Fruit fly (Drosophila melanogaster): ENCODE data around the gene Tgi.

The Tgi gene

dm6 chr3L:13476070-13476469 is 10.5 kb upstream of the Tgi start:
- no peak for TF ChIP-seq al (GFP tag; IDR thresholded peaks at IDR 0.05)
- TF ChIP-seq CG11696 (GFP tag; IDR thresholded peaks at IDR 0.05), result peak; percentile 69
- no peak for TF ChIP-seq Scr (GFP tag; IDR thresholded peaks at IDR 0.05; ENCODE audit: partially characterized antibody)
- no peak for TF ChIP-seq pita (GFP tag; optimal IDR thresholded peaks at IDR 0.05)
- TF ChIP-seq CG4360 (GFP tag; IDR thresholded peaks at IDR 0.05), result no peak
- TF ChIP-seq Sry-β (GFP tag; optimal IDR thresholded peaks at IDR 0.05), result no peak
- no peak for TF ChIP-seq nom (GFP tag; optimal IDR thresholded peaks at IDR 0.05)
- no peak for TF ChIP-seq jigr1 (GFP tag; IDR thresholded peaks at IDR 0.05)
- TF ChIP-seq CG10209 (GFP tag; optimal IDR thresholded peaks at IDR 0.05), result no peak
- peak; percentile 11 for TF ChIP-seq CG10147 (GFP tag; optimal IDR thresholded peaks at IDR 0.05)
- no peak for TF ChIP-seq HmgD (GFP tag; optimal IDR thresholded peaks at IDR 0.05)
- no peak for TF ChIP-seq Hr39 (optimal IDR thresholded peaks at IDR 0.05)
- no peak for TF ChIP-seq CG31365 (tag; optimal IDR thresholded peaks at IDR 0.05)
- TF ChIP-seq slbo (GFP tag; IDR thresholded peaks at IDR 0.05), result peak; percentile 15; the same call in 1 of the 2 replicates
- 0 out of 3 replicates have a peak, but pooled peaks have one; percentile 9 for TF ChIP-seq CG11695 (GFP tag; IDR thresholded peaks at IDR 0.05)
- no peak for TF ChIP-seq CG15073 (GFP tag; optimal IDR thresholded peaks at IDR 0.05)
- TF ChIP-seq Oli (tag; optimal IDR thresholded peaks at IDR 0.05), result no peak
- no peak for TF ChIP-seq oc (tag; optimal IDR thresholded peaks at IDR 0.05)
- no peak for TF ChIP-seq CG17802 (tag; optimal IDR thresholded peaks at IDR 0.05)
- no peak for TF ChIP-seq CG1792 (GFP tag; optimal IDR thresholded peaks at IDR 0.05)
- no peak for TF ChIP-seq CG6791 (GFP tag; IDR thresholded peaks at IDR 0.05; ENCODE audit: partially characterized antibody)
- no peak for TF ChIP-seq kay (GFP tag; optimal IDR thresholded peaks at IDR 0.05)
- no peak for TF ChIP-seq jumu (GFP tag; optimal IDR thresholded peaks at IDR 0.05)
- peak; percentile 24 for TF ChIP-seq fd96Cb (tag; optimal IDR thresholded peaks at IDR 0.05)
- no peak for TF ChIP-seq CG4328 (GFP tag; optimal IDR thresholded peaks at IDR 0.05)
- TF ChIP-seq CG6689 (GFP tag; IDR thresholded peaks at IDR 0.05), result peak; percentile 36
- TF ChIP-seq so (GFP tag; IDR thresholded peaks at IDR 0.05), result 0 out of 3 replicates have a peak, but pooled peaks have one; percentile 32
- no peak for TF ChIP-seq CG10543 (GFP tag; optimal IDR thresholded peaks at IDR 0.05)
- no peak for TF ChIP-seq CG31224 (GFP tag; IDR thresholded peaks at IDR 0.05)
- no peak for TF ChIP-seq sim (GFP tag; IDR thresholded peaks at IDR 0.05)
- TF ChIP-seq CG32767 (GFP tag; IDR thresholded peaks at IDR 0.05), result no peak
- TF ChIP-seq CG11560 (tag; IDR thresholded peaks at IDR 0.05), result no peak
- no peak for TF ChIP-seq gcm2 (GFP tag; optimal IDR thresholded peaks at IDR 0.05)
- TF ChIP-seq prd (optimal IDR thresholded peaks at IDR 0.05), result no peak
- peak; percentile 10; the same call in 1 of the 3 replicates for TF ChIP-seq prd (GFP tag; IDR thresholded peaks at IDR 0.05)
- no peak for TF ChIP-seq Six4 (GFP tag; optimal IDR thresholded peaks at IDR 0.05)
- TF ChIP-seq sob (GFP tag; IDR thresholded peaks at IDR 0.05), result no peak
- TF ChIP-seq CG9817 (tag; optimal IDR thresholded peaks at IDR 0.05), result no peak
- no peak for TF ChIP-seq Side (GFP tag; optimal IDR thresholded peaks at IDR 0.05)
- TF ChIP-seq stwl (tag; optimal IDR thresholded peaks at IDR 0.05), result no peak
- TF ChIP-seq zfh1 (GFP tag; IDR thresholded peaks at IDR 0.05), result no peak
- no peak for TF ChIP-seq tll (GFP tag; optimal IDR thresholded peaks at IDR 0.05)
- TF ChIP-seq esg (GFP tag; conservative IDR thresholded peaks at IDR 0.05), result 0 out of 2 replicates have a peak, but pooled peaks have one; percentile 10
- TF ChIP-seq CG11504 (tag; optimal IDR thresholded peaks at IDR 0.05), result peak; percentile 60
- TF ChIP-seq Sox100B (GFP tag; optimal IDR thresholded peaks at IDR 0.05), result peak; percentile 27
- no peak for TF ChIP-seq CG4617 (GFP tag; optimal IDR thresholded peaks at IDR 0.05; ENCODE audit: borderline replicate concordance)
- 0 out of 3 replicates have a peak, but pooled peaks have one; percentile 5 for TF ChIP-seq row (GFP tag; IDR thresholded peaks at IDR 0.05)
- no peak for TF ChIP-seq CG12104 (GFP tag; optimal IDR thresholded peaks at IDR 0.05)
- no peak for TF ChIP-seq CG3281 (GFP tag; optimal IDR thresholded peaks at IDR 0.05)
- peak; percentile 37 for TF ChIP-seq tap (tag; optimal IDR thresholded peaks at IDR 0.05)
- TF ChIP-seq tgo (GFP tag; IDR thresholded peaks at IDR 0.05), result peak; percentile 27; the same call in 1 of the 3 replicates
- TF ChIP-seq nmo (GFP tag; optimal IDR thresholded peaks at IDR 0.05), result peak; percentile 43
